Fruit fly (Drosophila melanogaster) whole organism, embryonic: ENCODE results near the gene vari.

Experiments
- C15 ChIP-seq: fragments of 200-800 bp; sonication (Bioruptor generic); IDR thresholded peaks from 3 replicates; pipeline ENCODE4 v1.3.6; 2022; ENCODE audit warnings: missing biosample characterization, missing genetic modification characterization
- CG10366 ChIP-seq: fragments of 200-800 bp; sonication (Bioruptor generic); IDR thresholded peaks from 2 replicates; pipeline ENCODE4 v1.3.6; 2022; ENCODE audit warnings: missing biosample characterization, missing genetic modification characterization
- CG10431 ChIP-seq: fragments of 200-800 bp; sonication (Bioruptor generic); optimal IDR thresholded peaks from 3 replicates; lab custom pipeline; 2018; ENCODE audit warnings: missing biosample characterization, mild to moderate bottlenecking, missing genetic modification characterization
- CG10979 ChIP-seq: fragments of 200-800 bp; sonication (Bioruptor generic); optimal IDR thresholded peaks from 2 replicates; lab custom pipeline; 2018; ENCODE audit warnings: missing biosample characterization, mild to moderate bottlenecking, missing genetic modification characterization, moderate library complexity
- CG12659 ChIP-seq: fragments of 200-800 bp; sonication (Bioruptor generic); optimal IDR thresholded peaks from 3 replicates; lab custom pipeline; 2017; ENCODE audit warnings: mild to moderate bottlenecking, missing biosample characterization, missing genetic modification reagents, missing genetic modification characterization
- CG12942 ChIP-seq: fragments of 200-800 bp; sonication (Bioruptor generic); optimal IDR thresholded peaks from 3 replicates; lab custom pipeline; 2016; ENCODE audit warnings: missing biosample characterization, missing genetic modification characterization
- CG13296 ChIP-seq: fragments of 200-800 bp; sonication (Bioruptor generic); optimal IDR thresholded peaks from 3 replicates; lab custom pipeline; 2018; ENCODE audit warnings: missing biosample characterization, mild to moderate bottlenecking, missing genetic modification characterization
- CG14050 ChIP-seq: fragments of 200-800 bp; sonication (Bioruptor generic); IDR thresholded peaks from 3 replicates; pipeline ENCODE4 v1.3.6; 2022; ENCODE audit warnings: missing biosample characterization, missing genetic modification characterization
- CG15073 ChIP-seq: fragments of 200-800 bp; sonication (Bioruptor generic); optimal IDR thresholded peaks from 2 replicates; lab custom pipeline; 2016; ENCODE audit warnings: missing biosample characterization, missing genetic modification characterization
- CG16779 ChIP-seq: fragments of 200-800 bp; sonication (Bioruptor generic); IDR thresholded peaks from 2 replicates; pipeline ENCODE4 v1.3.6; 2022; ENCODE audit warnings: missing biosample characterization, missing genetic modification characterization
- CG16815 ChIP-seq: fragments of 200-800 bp; sonication (Bioruptor generic); optimal IDR thresholded peaks from 3 replicates; lab custom pipeline; 2017; ENCODE audit warnings: missing biosample characterization, mild to moderate bottlenecking, missing genetic modification characterization
- CG1792 ChIP-seq: fragments of 200-800 bp; sonication (Bioruptor generic); optimal IDR thresholded peaks from 2 replicates; lab custom pipeline; 2016; ENCODE audit warnings: missing biosample characterization, missing genetic modification characterization
- CG2120 ChIP-seq: fragments of 200-800 bp; sonication (Bioruptor generic); optimal IDR thresholded peaks from 3 replicates; lab custom pipeline; 2016; ENCODE audit warnings: missing biosample characterization, missing genetic modification characterization
- CG6272 ChIP-seq: fragments of 200-800 bp; sonication (Bioruptor generic); IDR thresholded peaks from 2 replicates; pipeline ENCODE4 v1.3.6; 2022; ENCODE audit warnings: missing biosample characterization, missing genetic modification characterization
- CG6683 ChIP-seq: fragments of 200-800 bp; sonication (Bioruptor generic); optimal IDR thresholded peaks from 2 replicates; lab custom pipeline; 2017; ENCODE audit warnings: missing biosample characterization, mild to moderate bottlenecking, missing genetic modification characterization, missing genetic modification reagents
- CG8359 ChIP-seq: fragments of 200-800 bp; sonication (Bioruptor generic); optimal IDR thresholded peaks from 2 replicates; lab custom pipeline; 2017; ENCODE audit warnings: missing biosample characterization, mild to moderate bottlenecking, missing genetic modification characterization, borderline replicate concordance
- CG9215 ChIP-seq: fragments of 200-800 bp; sonication (Bioruptor generic); IDR thresholded peaks from 2 replicates; pipeline ENCODE4 v1.3.6; 2022; ENCODE audit warnings: missing biosample characterization, missing genetic modification characterization
- CHES-1-like ChIP-seq: fragments of 200-800 bp; sonication (Bioruptor generic); optimal IDR thresholded peaks from 2 replicates; lab custom pipeline; 2016; ENCODE audit warnings: missing biosample characterization, missing genetic modification characterization
- Dref ChIP-seq: fragments of 200-800 bp; sonication (Bioruptor generic); IDR thresholded peaks from 2 replicates; pipeline ENCODE4 v1.3.6; 2022; ENCODE audit warnings: missing biosample characterization, missing genetic modification characterization
- GATAe ChIP-seq: fragments of 200-800 bp; sonication (Bioruptor generic); conservative IDR thresholded peaks from 2 replicates; pipeline ENCODE4 v1.3.6; 2022; ENCODE audit warnings: missing biosample characterization, missing genetic modification characterization
- HLH3B ChIP-seq: fragments of 200-800 bp; sonication (Bioruptor generic); IDR thresholded peaks from 2 replicates; pipeline ENCODE4 v1.3.6; 2022; ENCODE audit warnings: missing biosample characterization, missing genetic modification characterization
- HLHmδ ChIP-seq: fragments of 200-800 bp; sonication (Bioruptor generic); optimal IDR thresholded peaks from 2 replicates; lab custom pipeline; 2018; ENCODE audit warnings: missing biosample characterization, mild to moderate bottlenecking, missing genetic modification characterization, moderate library complexity
- HmgD ChIP-seq: fragments of 200-800 bp; sonication (Bioruptor generic); optimal IDR thresholded peaks from 3 replicates; lab custom pipeline; 2016; ENCODE audit warnings: missing biosample characterization, missing genetic modification characterization
- Hr78 ChIP-seq, 2 experiments: fragments of 200-800 bp in 1 of 2; fragments of >200 bp in 1 of 2; sonication (Bioruptor generic) in 1 of 2; optimal IDR thresholded peaks; 2 replicates each; lab custom pipeline; 2017 to 2019; ENCODE audit warnings: missing biosample characterization in 2 of 2, missing genetic modification characterization in 2 of 2, mild to moderate bottlenecking in 1 of 2, moderate library complexity in 1 of 2
- Lpt ChIP-seq: fragments of >200 bp; optimal IDR thresholded peaks from 2 replicates; lab custom pipeline; 2018; ENCODE audit warnings: missing biosample characterization, missing genetic modification characterization
- MBD-R2 ChIP-seq: fragments of 200-800 bp; sonication (Bioruptor generic); IDR thresholded peaks from 2 replicates; pipeline ENCODE4 v1.3.6; 2022; ENCODE audit warnings: missing biosample characterization, missing genetic modification characterization
- Mad ChIP-seq: fragments of 200-800 bp; sonication (Bioruptor generic); optimal IDR thresholded peaks from 2 replicates; lab custom pipeline; 2016; ENCODE audit warnings: missing biosample characterization, missing genetic modification characterization
- Neu2 ChIP-seq: fragments of 200-800 bp; sonication (Bioruptor generic); optimal IDR thresholded peaks from 3 replicates; lab custom pipeline; 2016; ENCODE audit warnings: missing biosample characterization, missing genetic modification characterization, borderline replicate concordance
- Opbp ChIP-seq: fragments of 200-800 bp; sonication (Bioruptor generic); IDR thresholded peaks from 3 replicates; pipeline ENCODE4 v1.3.6; 2022; ENCODE audit warnings: missing biosample characterization, missing genetic modification characterization; ENCODE audit not compliant: partially characterized antibody
- Ptx1 ChIP-seq: fragments of 200-800 bp; sonication (Bioruptor generic); IDR thresholded peaks from 2 replicates; pipeline ENCODE4 v1.3.6; 2022; ENCODE audit warnings: missing biosample characterization, missing genetic modification characterization
- Ravus ChIP-seq: fragments of 200-800 bp; sonication (Bioruptor generic); IDR thresholded peaks from 2 replicates; pipeline ENCODE4 v1.3.6; 2022; ENCODE audit warnings: missing biosample characterization, missing genetic modification characterization
- Rx ChIP-seq: fragments of 200-800 bp; sonication (Bioruptor generic); IDR thresholded peaks from 2 replicates; pipeline ENCODE4 v1.3.6; 2022; ENCODE audit warnings: missing biosample characterization, missing genetic modification characterization
- Sox102F ChIP-seq: fragments of 200-800 bp; sonication (Bioruptor generic); optimal IDR thresholded peaks from 2 replicates; lab custom pipeline; 2018; ENCODE audit warnings: missing biosample characterization, mild to moderate bottlenecking, missing genetic modification characterization, moderate library complexity
- Spps ChIP-seq: fragments of 200-800 bp; sonication (Bioruptor generic); optimal IDR thresholded peaks from 2 replicates; lab custom pipeline; 2018; ENCODE audit warnings: missing biosample characterization, mild to moderate bottlenecking, missing genetic modification characterization
- Stat92E ChIP-seq, 3 experiments: fragments of >200 bp in 2 of 3; fragments of 200-800 bp in 1 of 3; sonication (Bioruptor generic) in 1 of 3; optimal IDR thresholded peaks; 2 replicates each; lab custom pipeline; 2017 to 2019; ENCODE audit warnings: missing biosample characterization in 3 of 3, missing genetic modification characterization in 3 of 3, mild to moderate bottlenecking in 1 of 3, moderate library complexity in 1 of 3
- abd-A ChIP-seq: fragments of 200-800 bp; sonication (Bioruptor generic); optimal IDR thresholded peaks from 3 replicates; lab custom pipeline; 2019; ENCODE audit warnings: missing biosample characterization, mild to moderate bottlenecking, missing genetic modification characterization, moderate library complexity
- az2 ChIP-seq: fragments of 200-800 bp; sonication (Bioruptor generic); optimal IDR thresholded peaks from 3 replicates; lab custom pipeline; 2016; ENCODE audit warnings: missing biosample characterization, missing genetic modification characterization
- emc ChIP-seq: fragments of 200-800 bp; sonication (Bioruptor generic); optimal IDR thresholded peaks from 2 replicates; lab custom pipeline; 2016; ENCODE audit warnings: missing biosample characterization, missing genetic modification characterization
- fd3F ChIP-seq: fragments of 200-800 bp; sonication (Bioruptor generic); optimal IDR thresholded peaks from 2 replicates; lab custom pipeline; 2018; ENCODE audit warnings: missing biosample characterization, mild to moderate bottlenecking, missing genetic modification characterization, moderate library complexity
- fd96Cb ChIP-seq: fragments of 200-800 bp; sonication (Bioruptor generic); optimal IDR thresholded peaks from 2 replicates; lab custom pipeline; 2018; ENCODE audit warnings: missing biosample characterization, mild to moderate bottlenecking, missing genetic modification characterization, moderate library complexity
- odd ChIP-seq: fragments of 200-800 bp; sonication (Bioruptor generic); optimal IDR thresholded peaks from 2 replicates; lab custom pipeline; 2017; ENCODE audit warnings: missing biosample characterization, mild to moderate bottlenecking, missing genetic modification characterization
- pita ChIP-seq: fragments of 200-800 bp; sonication (Bioruptor generic); optimal IDR thresholded peaks from 2 replicates; lab custom pipeline; 2017; ENCODE audit warnings: missing biosample characterization, mild to moderate bottlenecking, missing genetic modification characterization
- ranshi ChIP-seq: fragments of 200-800 bp; sonication (Bioruptor generic); IDR thresholded peaks from 2 replicates; pipeline ENCODE4 v1.3.6; 2022; ENCODE audit warnings: missing biosample characterization, missing genetic modification characterization
- repo ChIP-seq: fragments of 200-800 bp; sonication (Bioruptor generic); optimal IDR thresholded peaks from 2 replicates; lab custom pipeline; 2016; ENCODE audit warnings: missing biosample characterization, missing genetic modification characterization
- sc ChIP-seq, 3 experiments: fragments of >200 bp in 2 of 3; fragments of 200-800 bp in 1 of 3; sonication (Bioruptor generic) in 1 of 3; optimal IDR thresholded peaks; 2 replicates in 2 of 3; 3 replicates in 1 of 3; lab custom pipeline; 2017; ENCODE audit warnings: mild to moderate bottlenecking in 1 of 3, missing biosample characterization in 1 of 3, missing genetic modification characterization in 1 of 3, missing genetic modification reagents in 1 of 3
- sim ChIP-seq: fragments of 200-800 bp; sonication (Bioruptor generic); IDR thresholded peaks from 2 replicates; pipeline ENCODE4 v1.3.6; 2022; ENCODE audit warnings: missing biosample characterization, missing genetic modification characterization
- stc ChIP-seq: fragments of 200-800 bp; sonication (Bioruptor generic); IDR thresholded peaks from 2 replicates; pipeline ENCODE4 v1.3.6; 2022; ENCODE audit warnings: missing biosample characterization, missing genetic modification characterization
- ttk ChIP-seq: fragments of 200-800 bp; sonication (Bioruptor generic); IDR thresholded peaks from 2 replicates; pipeline ENCODE4 v2.1.2; 2022; ENCODE audit warnings: missing biosample characterization, missing genetic modification characterization

The vari gene

DNA sequence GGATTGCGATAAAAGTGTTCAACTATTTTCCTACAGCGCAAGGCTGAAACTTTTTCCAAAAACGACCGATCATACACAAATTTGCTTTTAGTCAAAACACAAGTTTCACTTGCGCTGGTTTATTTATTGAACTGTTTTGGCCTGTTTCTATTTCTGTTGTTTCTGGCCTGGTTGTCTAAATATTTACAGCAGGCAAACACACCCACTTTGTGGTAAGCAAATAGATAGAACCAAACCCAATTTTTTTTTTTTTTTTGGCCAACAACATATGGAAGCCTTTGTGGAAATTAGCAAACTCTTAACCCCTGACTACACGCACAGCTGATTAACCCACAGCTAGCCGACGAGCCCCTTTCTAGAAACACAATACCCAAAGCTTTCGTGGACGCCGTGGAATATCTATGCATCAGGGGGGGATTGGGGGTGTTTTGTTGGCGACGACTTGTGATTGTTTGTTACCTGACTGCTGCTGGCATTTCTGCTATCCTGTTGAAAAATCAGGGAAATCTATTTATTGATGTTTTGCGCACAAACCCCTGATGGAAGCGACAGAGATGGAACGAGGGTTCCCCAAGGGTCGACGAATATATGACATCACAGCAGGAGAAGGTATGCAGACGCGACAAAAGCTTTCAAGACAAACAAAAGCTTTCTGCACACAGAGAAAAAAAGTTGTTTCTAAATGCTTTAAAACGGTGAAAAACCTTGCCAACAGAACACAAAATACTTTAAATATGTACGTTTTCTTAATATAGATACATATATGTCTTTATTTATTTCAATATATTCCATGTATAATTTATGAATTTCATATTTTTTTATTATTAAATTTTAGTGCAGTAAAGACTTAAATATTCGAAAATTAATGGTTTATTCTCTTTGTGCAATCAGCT is 11.0 kb upstream of the vari start (continued):
- TF ChIP-seq sc (optimal IDR thresholded peaks at IDR 0.05; lab: Kevin White, UChicago), result no peak
- TF ChIP-seq sc (GFP tag; optimal IDR thresholded peaks at IDR 0.05; lab: Kevin White, UChicago), result no peak
- TF ChIP-seq Sox102F (GFP tag; lab: Kevin White, UChicago), result peak; percentile 65
- peak; percentile 35 for TF ChIP-seq az2 (GFP tag; lab: Kevin White, UChicago)
- peak; percentile 61 for TF ChIP-seq fd3F (GFP tag; lab: Kevin White, UChicago)
- no peak for TF ChIP-seq repo (GFP tag; lab: Kevin White, UChicago)
- TF ChIP-seq ttk, result 0 out of 2 replicates have a peak, but pooled peaks have one; percentile 12
- no peak for TF ChIP-seq CG12942
- no peak for TF ChIP-seq CG8359
- TF ChIP-seq CG10366 (GFP tag; lab: Robert Waterston, UW), result peak; percentile 31; the same call in 1 of the 2 replicates
- TF ChIP-seq CG6272 (GFP tag; lab: Robert Waterston, UW), result no peak
- no peak for TF ChIP-seq HLHmδ (GFP tag; lab: Kevin White, UChicago)
- TF ChIP-seq fd96Cb (tag; lab: Kevin White, UChicago), result peak; percentile 14
- no peak for TF ChIP-seq Spps
- peak; percentile 53 for TF ChIP-seq CG2120
- peak; percentile 15 for TF ChIP-seq emc
- peak; percentile 13 for TF ChIP-seq CG6683 (GFP tag; lab: Kevin White, UChicago)
- no peak; the same call in 1 of the 2 replicates for TF ChIP-seq Ravus (GFP tag; lab: Robert Waterston, UW)
- TF ChIP-seq Opbp (GFP tag; lab: Robert Waterston, UW), result no peak
- TF ChIP-seq HLH3B (GFP tag; lab: Robert Waterston, UW), result peak; percentile 33; the same call in 1 of the 2 replicates
- TF ChIP-seq Dref (GFP tag; lab: Robert Waterston, UW), result no peak
- TF ChIP-seq Hr78 (GFP tag; optimal IDR thresholded peaks at IDR 0.05; lab: Kevin White, UChicago), result no peak
- no peak for TF ChIP-seq CG16815
- TF ChIP-seq HmgD (GFP tag; lab: Kevin White, UChicago), result no peak
- peak; percentile 18; the same call in 1 of the 2 replicates for TF ChIP-seq MBD-R2 (GFP tag; lab: Robert Waterston, UW)
- no peak; the same call in 1 of the 2 replicates for TF ChIP-seq GATAe (GFP tag; lab: Robert Waterston, UW)
- TF ChIP-seq Ptx1 (GFP tag; lab: Robert Waterston, UW), result peak; percentile 76
- no peak for TF ChIP-seq pita (GFP tag; lab: Kevin White, UChicago)
- no peak for TF ChIP-seq CG14050 (GFP tag; lab: Robert Waterston, UW)
- no peak for TF ChIP-seq sim (GFP tag; lab: Robert Waterston, UW)
- TF ChIP-seq CG1792 (GFP tag; lab: Kevin White, UChicago), result peak; percentile 17
- TF ChIP-seq Mad (GFP tag; lab: Kevin White, UChicago), result no peak
- TF ChIP-seq CG12659 (GFP tag; lab: Kevin White, UChicago), result peak; percentile 32
- no peak for TF ChIP-seq C15 (GFP tag; lab: Robert Waterston, UW)
- TF ChIP-seq stc (GFP tag; lab: Robert Waterston, UW), result 0 out of 2 replicates have a peak, but pooled peaks have one; percentile 8
- no peak for TF ChIP-seq Lpt
- peak; percentile 90 for TF ChIP-seq abd-A
- TF ChIP-seq Neu2, result no peak
- peak; percentile 41 for TF ChIP-seq odd
- TF ChIP-seq Stat92E (GFP tag; optimal IDR thresholded peaks at IDR 0.05; lab: Kevin White, UChicago), result no peak
- TF ChIP-seq CG16779 (GFP tag; lab: Robert Waterston, UW), result no peak
- TF ChIP-seq CG9215 (GFP tag; lab: Robert Waterston, UW), result peak; percentile 36; the same call in 1 of the 2 replicates
- TF ChIP-seq Rx, result no peak
- no peak for TF ChIP-seq CG10431 (GFP tag; lab: Kevin White, UChicago)
- peak; percentile 40 for TF ChIP-seq CHES-1-like (GFP tag; lab: Kevin White, UChicago)
- TF ChIP-seq CG10979, result peak; percentile 50
- peak; percentile 26; the same call in 1 of the 2 replicates for TF ChIP-seq ranshi (GFP tag; lab: Robert Waterston, UW)
- TF ChIP-seq CG13296 (GFP tag; lab: Kevin White, UChicago), result peak; percentile 51
- TF ChIP-seq CG15073, result no peak
